Worm (Caenorhabditis elegans): ENCODE measurements around the gene acs-4.

DNA sequence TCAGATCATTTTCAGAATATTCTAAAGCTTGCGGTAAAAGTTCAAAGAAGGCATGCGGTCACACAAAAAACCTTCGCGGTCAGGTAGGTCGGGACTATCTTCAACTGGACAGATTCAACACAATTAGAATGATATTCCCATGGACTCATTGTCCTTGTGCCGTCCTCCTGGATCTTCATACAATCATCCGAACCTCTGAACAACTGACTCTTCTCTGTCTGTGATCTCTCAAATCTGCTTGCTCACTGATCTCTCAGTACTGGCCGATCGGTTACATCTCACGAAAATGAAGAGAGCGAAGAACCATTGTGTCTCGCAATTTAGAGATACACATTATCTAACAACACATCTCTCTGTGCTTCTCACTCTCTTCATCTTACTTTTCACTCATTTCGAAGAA is 47.9 kb downstream of the acs-4 start:
- TF ChIP-seq lin-13 (GFP tag; optimal IDR thresholded peaks at IDR 0.05) (no peak), aha-1 (tag; optimal IDR thresholded peaks at IDR 0.05) (no peak), ama-1 (optimal IDR thresholded peaks at IDR 0.05) (no peak), ztf-4 (tag; optimal IDR thresholded peaks at IDR 0.05) (no peak), unc-30 (tag; optimal IDR thresholded peaks at IDR 0.05) (no peak), elt-2 (tag; optimal IDR thresholded peaks at IDR 0.05) (no peak), nhr-90 (tag; optimal IDR thresholded peaks at IDR 0.05; ENCODE audit: poor library complexity) (no peak), F16B12.6 (tag; optimal IDR thresholded peaks at IDR 0.05) (no peak), mep-1 (tag; optimal IDR thresholded peaks at IDR 0.05) (no peak), nhr-12 (tag; optimal IDR thresholded peaks at IDR 0.05) (no peak), ces-1 (GFP tag; optimal IDR thresholded peaks at IDR 0.05) (no peak), unc-130 (tag; optimal IDR thresholded peaks at IDR 0.05) (no peak), jun-1 (tag; optimal IDR thresholded peaks at IDR 0.05) (no peak), unc-98 (GFP tag; IDR thresholded peaks at IDR 0.05) (no peak)
